Fruit fly (Drosophila melanogaster) whole organism, embryonic: ENCODE data around the gene CG5326.

ENCODE experiments used
- Ada2b ChIP-seq: fragments of 200-800 bp; sonication (Bioruptor generic); IDR thresholded peaks from 2 replicates; pipeline ENCODE4 v1.3.6; 2022; ENCODE audit warnings: missing biosample characterization, missing genetic modification characterization
- Blimp-1 ChIP-seq: fragments of 200-800 bp; sonication (Bioruptor generic); optimal IDR thresholded peaks from 3 replicates; lab custom pipeline; 2018; ENCODE audit warnings: missing biosample characterization, missing genetic modification characterization, mild to moderate bottlenecking, moderate library complexity, missing genetic modification reagents
- CG11398 ChIP-seq: fragments of 200-800 bp; sonication (Bioruptor generic); optimal IDR thresholded peaks from 2 replicates; lab custom pipeline; 2016; ENCODE audit warnings: missing biosample characterization, missing genetic modification characterization
- CG11695 ChIP-seq: fragments of 200-800 bp; sonication (Bioruptor generic); IDR thresholded peaks from 3 replicates; pipeline ENCODE4 v1.3.6; 2022; ENCODE audit warnings: missing biosample characterization, missing genetic modification characterization
- CG12071 ChIP-seq: fragments of 200-800 bp; sonication (Bioruptor generic); optimal IDR thresholded peaks from 3 replicates; lab custom pipeline; 2018; ENCODE audit warnings: missing biosample characterization, mild to moderate bottlenecking, missing genetic modification characterization
- CG12659 ChIP-seq: fragments of 200-800 bp; sonication (Bioruptor generic); optimal IDR thresholded peaks from 3 replicates; lab custom pipeline; 2017; ENCODE audit warnings: mild to moderate bottlenecking, missing biosample characterization, missing genetic modification reagents, missing genetic modification characterization
- CG13894 ChIP-seq: fragments of 200-800 bp; sonication (Bioruptor generic); optimal IDR thresholded peaks from 3 replicates; lab custom pipeline; 2018; ENCODE audit warnings: missing biosample characterization, mild to moderate bottlenecking, missing genetic modification characterization, moderate library complexity
- CG17385 ChIP-seq: fragments of 200-800 bp; sonication (Bioruptor generic); optimal IDR thresholded peaks from 3 replicates; lab custom pipeline; 2018; ENCODE audit warnings: missing biosample characterization, mild to moderate bottlenecking, missing genetic modification characterization
- CG17568 ChIP-seq: fragments of 200-800 bp; sonication (Bioruptor generic); optimal IDR thresholded peaks from 2 replicates; lab custom pipeline; 2018; ENCODE audit warnings: missing biosample characterization, mild to moderate bottlenecking, missing genetic modification characterization, moderate library complexity
- CG17829 ChIP-seq: fragments of 200-800 bp; optimal IDR thresholded peaks from 2 replicates; lab custom pipeline; 2019; ENCODE audit warnings: missing biosample characterization, mild to moderate bottlenecking, missing genetic modification characterization, moderate library complexity
- CG3407 ChIP-seq: fragments of 200-800 bp; sonication (Bioruptor generic); optimal IDR thresholded peaks from 2 replicates; lab custom pipeline; 2018; ENCODE audit warnings: missing biosample characterization, mild to moderate bottlenecking, missing genetic modification characterization
- CG42726 ChIP-seq: fragments of 200-800 bp; sonication (Bioruptor generic); IDR thresholded peaks from 2 replicates; pipeline ENCODE4 v1.3.6; 2022; ENCODE audit warnings: missing biosample characterization, missing genetic modification characterization; ENCODE audit not compliant: partially characterized antibody
- CG4854 ChIP-seq: fragments of 200-800 bp; sonication (Bioruptor generic); optimal IDR thresholded peaks from 2 replicates; lab custom pipeline; 2016; ENCODE audit warnings: missing biosample characterization, missing genetic modification characterization, inconsistent platforms
- CG7372 ChIP-seq: fragments of 200-800 bp; sonication (Bioruptor generic); IDR thresholded peaks from 2 replicates; pipeline ENCODE4 v1.3.6; 2022; ENCODE audit warnings: missing biosample characterization, missing genetic modification characterization
- CG7963 ChIP-seq: fragments of 200-800 bp; sonication (Bioruptor generic); IDR thresholded peaks from 3 replicates; pipeline ENCODE4 v1.3.6; 2022; ENCODE audit warnings: missing biosample characterization, missing genetic modification characterization; ENCODE audit not compliant: partially characterized antibody
- D19A ChIP-seq: fragments of 200-800 bp; optimal IDR thresholded peaks from 3 replicates; lab custom pipeline; 2019; ENCODE audit warnings: missing biosample characterization, mild to moderate bottlenecking, missing genetic modification characterization, moderate library complexity
- E2f2 ChIP-seq: fragments of 200-800 bp; sonication (Bioruptor generic); IDR thresholded peaks from 2 replicates; pipeline ENCODE4 v1.3.6; 2022; ENCODE audit warnings: missing biosample characterization, missing genetic modification characterization
- Gsc ChIP-seq: fragments of 200-800 bp; sonication (Bioruptor generic); IDR thresholded peaks from 2 replicates; pipeline ENCODE4 v1.3.6; 2022; ENCODE audit warnings: missing biosample characterization, missing genetic modification characterization
- Kr ChIP-seq: fragments of 200-800 bp; sonication (Bioruptor generic); optimal IDR thresholded peaks from 2 replicates; lab custom pipeline; 2017; ENCODE audit warnings: missing biosample characterization, mild to moderate bottlenecking, missing genetic modification characterization
- Pdp1 ChIP-seq, 2 experiments: fragments of 200-800 bp; sonication (Bioruptor generic); optimal IDR thresholded peaks; 3 replicates each; lab custom pipeline; 2016; ENCODE audit warnings: missing biosample characterization in 2 of 2, missing genetic modification characterization in 2 of 2, mild to moderate bottlenecking in 1 of 2, moderate library complexity in 1 of 2
- Taf1 ChIP-seq: fragments of 200-800 bp; sonication (Bioruptor generic); IDR thresholded peaks from 2 replicates; pipeline ENCODE4 v1.3.6; 2022; ENCODE audit warnings: missing biosample characterization, missing genetic modification characterization
- ab ChIP-seq: fragments of 200-800 bp; sonication (Bioruptor generic); optimal IDR thresholded peaks from 2 replicates; lab custom pipeline; 2016; ENCODE audit warnings: missing biosample characterization, missing genetic modification characterization
- aop ChIP-seq: fragments of 200-800 bp; sonication (Bioruptor generic); IDR thresholded peaks from 2 replicates; pipeline ENCODE4 v1.3.6; 2022; ENCODE audit warnings: missing biosample characterization, missing genetic modification characterization
- ash1 ChIP-seq: fragments of 200-800 bp; sonication (Bioruptor generic); optimal IDR thresholded peaks from 2 replicates; lab custom pipeline; 2018; ENCODE audit warnings: missing biosample characterization, mild to moderate bottlenecking, missing genetic modification characterization
- ci ChIP-seq: fragments of 200-800 bp; sonication (Bioruptor generic); IDR thresholded peaks from 3 replicates; pipeline ENCODE4 v1.3.6; 2022; ENCODE audit warnings: missing biosample characterization, missing genetic modification characterization
- dan ChIP-seq: fragments of 200-800 bp; sonication (Bioruptor generic); IDR thresholded peaks from 2 replicates; pipeline ENCODE4 v1.3.6; 2022; ENCODE audit warnings: missing biosample characterization, missing genetic modification characterization
- dpn ChIP-seq, 2 experiments: fragments of 200-800 bp; sonication (Bioruptor generic); optimal IDR thresholded peaks; 3 replicates each; lab custom pipeline; 2016; ENCODE audit warnings: missing biosample characterization in 2 of 2, missing genetic modification characterization in 2 of 2
- h ChIP-seq: fragments of >200 bp; optimal IDR thresholded peaks from 2 replicates; lab custom pipeline; 2017
- inv ChIP-seq: fragments of 200-800 bp; sonication (Bioruptor generic); IDR thresholded peaks from 2 replicates; pipeline ENCODE4 v1.3.6; 2022; ENCODE audit warnings: missing biosample characterization, missing genetic modification characterization; ENCODE audit not compliant: partially characterized antibody
- knrl ChIP-seq: fragments of 200-800 bp; sonication (Bioruptor generic); IDR thresholded peaks from 3 replicates; pipeline ENCODE4 v1.3.6; 2022; ENCODE audit warnings: missing biosample characterization, missing genetic modification characterization; ENCODE audit not compliant: partially characterized antibody
- lbe ChIP-seq: fragments of 200-800 bp; sonication (Bioruptor generic); optimal IDR thresholded peaks from 2 replicates; lab custom pipeline; 2016; ENCODE audit warnings: missing biosample characterization, mild to moderate bottlenecking, missing genetic modification characterization
- maf-S ChIP-seq: fragments of 200-800 bp; sonication (Bioruptor generic); optimal IDR thresholded peaks from 2 replicates; lab custom pipeline; 2016; ENCODE audit warnings: missing biosample characterization, missing genetic modification characterization
- mirr ChIP-seq: fragments of 200-800 bp; sonication (Bioruptor generic); optimal IDR thresholded peaks from 3 replicates; lab custom pipeline; 2018; ENCODE audit warnings: missing biosample characterization, mild to moderate bottlenecking, missing genetic modification characterization
- nau ChIP-seq: fragments of 200-800 bp; sonication (Bioruptor generic); optimal IDR thresholded peaks from 3 replicates; lab custom pipeline; 2017; ENCODE audit warnings: missing biosample characterization, mild to moderate bottlenecking, missing genetic modification characterization, missing genetic modification reagents
- nom ChIP-seq: fragments of 200-800 bp; sonication (Bioruptor generic); optimal IDR thresholded peaks from 2 replicates; lab custom pipeline; 2017; ENCODE audit warnings: missing biosample characterization, missing genetic modification characterization, mild to moderate bottlenecking, moderate library complexity, missing genetic modification reagents
- onecut ChIP-seq: fragments of 200-800 bp; sonication (Bioruptor generic); IDR thresholded peaks from 2 replicates; pipeline ENCODE4 v1.3.6; 2022; ENCODE audit warnings: missing biosample characterization, missing genetic modification characterization
- sim ChIP-seq: fragments of 200-800 bp; sonication (Bioruptor generic); IDR thresholded peaks from 2 replicates; pipeline ENCODE4 v1.3.6; 2022; ENCODE audit warnings: missing biosample characterization, missing genetic modification characterization
- stc ChIP-seq: fragments of 200-800 bp; sonication (Bioruptor generic); IDR thresholded peaks from 2 replicates; pipeline ENCODE4 v1.3.6; 2022; ENCODE audit warnings: missing biosample characterization, missing genetic modification characterization
- stwl ChIP-seq: fragments of 200-800 bp; sonication (Bioruptor generic); optimal IDR thresholded peaks from 3 replicates; lab custom pipeline; 2018; ENCODE audit warnings: missing biosample characterization, mild to moderate bottlenecking, missing genetic modification characterization, moderate library complexity
- sug ChIP-seq: fragments of 200-800 bp; optimal IDR thresholded peaks from 2 replicates; lab custom pipeline; 2019; ENCODE audit warnings: missing biosample characterization, mild to moderate bottlenecking, missing genetic modification characterization, moderate library complexity
- trem ChIP-seq: fragments of 200-800 bp; optimal IDR thresholded peaks from 3 replicates; lab custom pipeline; 2019; ENCODE audit warnings: missing biosample characterization, mild to moderate bottlenecking, missing genetic modification characterization, moderate library complexity
- twi ChIP-seq: fragments of 200-800 bp; optimal IDR thresholded peaks from 2 replicates; lab custom pipeline; 2019; ENCODE audit warnings: missing biosample characterization, mild to moderate bottlenecking, missing genetic modification characterization, moderate library complexity
- vnd ChIP-seq: fragments of 200-800 bp; sonication (Bioruptor generic); IDR thresholded peaks from 3 replicates; pipeline ENCODE4 v1.3.6; 2022; ENCODE audit warnings: missing biosample characterization, missing genetic modification characterization; ENCODE audit not compliant: partially characterized antibody
- zen ChIP-seq: fragments of 200-800 bp; sonication (Bioruptor generic); optimal IDR thresholded peaks from 3 replicates; lab custom pipeline; 2018; ENCODE audit warnings: missing biosample characterization, mild to moderate bottlenecking, missing genetic modification characterization, moderate library complexity
- zen2 ChIP-seq: fragments of 200-800 bp; sonication (Bioruptor generic); IDR thresholded peaks from 3 replicates; pipeline ENCODE4 v1.3.6; 2022; ENCODE audit warnings: missing biosample characterization, missing genetic modification characterization; ENCODE audit not compliant: partially characterized antibody

The CG5326 gene

DNA sequence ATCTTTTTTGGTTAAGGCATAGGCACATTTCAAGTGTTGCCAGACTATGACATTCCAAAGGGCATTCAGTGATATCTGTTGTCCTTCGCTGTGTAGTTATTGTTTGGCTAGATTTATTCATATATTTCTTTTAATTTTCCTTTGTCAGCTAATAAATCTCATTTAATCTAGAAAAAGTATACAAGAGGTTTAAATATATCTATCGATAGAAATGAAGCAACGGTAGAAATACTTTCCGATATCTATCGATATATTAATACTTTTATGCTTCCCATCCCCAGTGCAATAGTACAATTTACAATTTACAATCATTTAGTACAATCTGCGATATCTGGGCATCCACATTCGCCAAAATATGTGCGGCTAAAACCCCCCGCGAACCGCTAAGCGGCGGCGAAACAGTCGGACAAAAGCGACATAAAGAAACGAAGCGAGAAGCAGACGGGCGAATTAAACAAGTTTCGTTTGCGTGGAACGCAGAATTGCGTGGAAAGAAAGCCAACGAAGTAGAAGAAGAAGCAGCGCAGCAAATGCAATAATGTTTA, 47.8 kb upstream of the CG5326 start, which contains the start of gene Efa6 (continued):
- TF ChIP-seq CG17829 (tag; lab: Kevin White, UChicago) (peak; percentile 67), Pdp1 (GFP tag; optimal IDR thresholded peaks at IDR 0.05; lab: Kevin White, UChicago) (peak in 1 of 2 experiments; percentile 54), E2f2 (GFP tag; lab: Robert Waterston, UW) (peak; percentile 91), zen (tag; lab: Kevin White, UChicago) (peak; percentile 54), stwl (tag; lab: Kevin White, UChicago) (peak; percentile 78), CG7963 (GFP tag; lab: Robert Waterston, UW) (peak; percentile 85)

DNA sequence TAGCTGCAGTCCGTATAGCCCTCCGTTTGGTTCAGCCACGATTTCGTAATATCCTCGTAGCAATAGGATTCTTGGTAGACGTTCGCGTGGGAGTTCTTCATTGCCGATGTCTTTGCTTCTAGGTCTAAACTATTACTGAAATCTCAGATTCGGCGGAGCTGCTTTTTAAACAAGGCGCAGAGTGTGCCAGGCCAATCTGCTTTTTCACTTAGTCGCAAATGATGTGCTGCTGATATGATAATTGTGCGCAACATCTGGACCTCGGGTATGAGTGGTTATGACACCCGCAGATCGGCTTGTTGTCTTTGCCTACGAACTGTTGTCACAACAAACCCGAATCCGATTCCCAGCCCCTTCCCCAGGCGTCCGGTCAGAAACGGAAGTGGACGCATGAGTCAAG, 46.8 kb upstream of the CG5326 start, which contains the start of gene btn:
Gene btn (minus strand): TSS at position 101 of the 400 bp plus-strand sequence.
- TF ChIP-seq twi (peak; percentile 84), Pdp1 (GFP tag; optimal IDR thresholded peaks at IDR 0.05; lab: Kevin White, UChicago) (peak in 1 of 2 experiments; percentile 12), aop (GFP tag; lab: Robert Waterston, UW) (no peak)

DNA sequence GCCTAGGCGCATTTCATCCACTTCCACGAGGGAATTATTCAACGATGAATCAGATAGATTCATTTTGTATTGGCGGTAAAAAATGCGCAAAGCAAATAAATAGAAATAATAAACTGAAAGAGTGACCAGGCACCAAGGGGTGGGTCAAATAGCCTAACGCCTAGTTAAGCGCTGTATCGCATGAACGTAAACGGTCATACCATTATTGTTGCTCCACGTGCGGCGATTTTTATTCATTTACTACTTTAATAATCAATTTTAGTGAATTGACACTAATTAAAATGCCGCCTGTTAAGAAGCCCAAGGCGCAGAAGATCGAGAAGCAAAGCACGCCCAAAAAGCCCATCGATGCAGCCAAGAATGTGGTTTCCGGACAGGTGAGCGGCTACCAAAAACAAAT, 44.9 kb upstream of the CG5326 start, which contains the start of the genes CG33107 and CG6937:
Gene CG33107 (minus strand): TSS at position 137 of the 400 bp plus-strand sequence.
Gene CG6937 (plus strand): TSS at position 192 of the 400 bp plus-strand sequence.
- TF ChIP-seq Gsc (GFP tag; lab: Robert Waterston, UW) (no peak), CG12071 (GFP tag; lab: Kevin White, UChicago) (no peak), trem (tag; lab: Kevin White, UChicago) (peak; percentile 29), zen2 (GFP tag; lab: Robert Waterston, UW) (no peak), CG7963 (GFP tag; lab: Robert Waterston, UW) (no peak), nau (GFP tag; lab: Kevin White, UChicago) (no peak), CG11695 (GFP tag; lab: Robert Waterston, UW) (no peak), dpn (GFP tag; optimal IDR thresholded peaks at IDR 0.05; lab: Kevin White, UChicago) (no peak), h (lab: Kevin White, UChicago) (no peak), mirr (GFP tag; lab: Kevin White, UChicago) (no peak), inv (no peak), ci (GFP tag; lab: Robert Waterston, UW) (no peak), lbe (GFP tag; lab: Kevin White, UChicago) (no peak), Blimp-1 (GFP tag; lab: Kevin White, UChicago) (no peak), Ada2b (GFP tag; lab: Robert Waterston, UW) (no peak), CG17385 (GFP tag; lab: Kevin White, UChicago) (no peak), knrl (GFP tag; lab: Robert Waterston, UW) (no peak), sim (GFP tag; lab: Robert Waterston, UW) (no peak), Kr (no peak), Taf1 (no peak), onecut (GFP tag; lab: Robert Waterston, UW) (no peak), nom (GFP tag; lab: Kevin White, UChicago) (no peak), CG42726 (GFP tag; lab: Robert Waterston, UW) (peak; percentile 48; the same call in 1 of the 2 replicates), maf-S (no peak), CG4854 (GFP tag; lab: Kevin White, UChicago) (no peak), vnd (GFP tag; lab: Robert Waterston, UW) (no peak), sug (peak; percentile 9), CG13894 (no peak), stc (GFP tag; lab: Robert Waterston, UW) (no peak), ab (no peak), CG7372 (no peak), D19A (no peak), twi (no peak), CG12659 (GFP tag; lab: Kevin White, UChicago) (peak; percentile 46), ash1 (no peak), dan (GFP tag; lab: Robert Waterston, UW) (no peak), CG17568 (no peak), CG3407 (GFP tag; lab: Kevin White, UChicago) (no peak), CG11398 (GFP tag; lab: Kevin White, UChicago) (no peak)
